Worm (Caenorhabditis elegans) whole organism, L4 larva: ENCODE data around the gene D2023.4.

ENCODE experiments used
- F37D6.2 ChIP-seq: sonication (generic microtip); optimal IDR thresholded peaks from 2 replicates; lab custom pipeline; 2016; ENCODE audit warnings: mild to moderate bottlenecking, missing genetic modification characterization, missing compliant biosample characterization
- Y105C5A.15 ChIP-seq: fragments of 200-800 bp; sonication (Bioruptor generic); IDR thresholded peaks from 2 replicates; pipeline ENCODE4 v1.3.6; 2022; ENCODE audit warnings: missing genetic modification characterization, missing compliant biosample characterization
- ZK337.2 ChIP-seq: fragments of 200-800 bp; sonication (Bioruptor generic); IDR thresholded peaks from 2 replicates; pipeline ENCODE4 v1.3.6; 2022; ENCODE audit warnings: missing genetic modification reagents, missing genetic modification characterization, missing compliant biosample characterization
- ceh-28 ChIP-seq: fragments of 150-350 bp; optimal IDR thresholded peaks from 2 replicates; lab custom pipeline; 2014; ENCODE audit warnings: missing biosample characterization, missing genetic modification reagents, missing genetic modification characterization
- daf-16 ChIP-seq, 3 experiments: sonication (generic microtip); optimal IDR thresholded peaks; 2 replicates each; lab custom pipeline; 2016 to 2017; ENCODE audit warnings: missing genetic modification characterization in 3 of 3, missing genetic modification reagents in 3 of 3, mild to moderate bottlenecking in 2 of 3, missing compliant biosample characterization in 2 of 3, missing biosample characterization in 1 of 3, moderate library complexity in 1 of 3
- daf-19 ChIP-seq: fragments of 200-800 bp; sonication (Bioruptor generic); conservative IDR thresholded peaks from 2 replicates; pipeline ENCODE4 v1.3.6; 2022; ENCODE audit warnings: missing genetic modification characterization, missing compliant biosample characterization
- dmd-6 ChIP-seq: fragments of 200-800 bp; sonication (Bioruptor generic); IDR thresholded peaks from 2 replicates; pipeline ENCODE4 v1.3.6; 2022; ENCODE audit warnings: missing genetic modification reagents, missing genetic modification characterization, missing compliant biosample characterization
- dve-1 ChIP-seq: sonication (generic microtip); optimal IDR thresholded peaks from 2 replicates; lab custom pipeline; 2017; ENCODE audit warnings: antibody characterized with exemption, mild to moderate bottlenecking, missing genetic modification characterization, missing compliant biosample characterization; ENCODE audit not compliant: insufficient read depth
- hlh-11 ChIP-seq: fragments of 200-800 bp; sonication (Bioruptor generic); optimal IDR thresholded peaks from 2 replicates; lab custom pipeline; 2018; ENCODE audit warnings: mild to moderate bottlenecking, missing genetic modification characterization, missing compliant biosample characterization
- hlh-30 ChIP-seq: sonication (generic microtip); optimal IDR thresholded peaks from 2 replicates; lab custom pipeline; 2017; ENCODE audit warnings: antibody characterized with exemption, mild to moderate bottlenecking, missing genetic modification characterization, missing compliant biosample characterization; ENCODE audit not compliant: insufficient read depth
- lin-1 ChIP-seq: fragments of 200-800 bp; sonication (Bioruptor generic); IDR thresholded peaks from 2 replicates; pipeline ENCODE4 v1.3.6; 2022; ENCODE audit warnings: missing genetic modification reagents, missing genetic modification characterization, missing compliant biosample characterization
- lin-13 ChIP-seq: fragments of 150-350 bp; optimal IDR thresholded peaks from 2 replicates; lab custom pipeline; 2014; ENCODE audit warnings: missing biosample characterization, missing genetic modification reagents, missing genetic modification characterization
- lsy-2 ChIP-seq, 2 experiments: fragments of 150-350 bp in 1 of 2; sonication (generic microtip) in 1 of 2; optimal IDR thresholded peaks; 2 replicates each; lab custom pipeline; 2014 to 2017; ENCODE audit warnings: missing biosample characterization in 2 of 2, missing genetic modification characterization in 2 of 2
- mdl-1 ChIP-seq, 2 experiments: fragments of 150-350 bp in 1 of 2; sonication (generic microtip) in 1 of 2; optimal IDR thresholded peaks; 2 replicates each; lab custom pipeline; 2014 to 2017; ENCODE audit warnings: missing biosample characterization in 2 of 2, missing genetic modification characterization in 2 of 2
- mep-1 ChIP-seq: fragments of 150-350 bp; sonication (generic microtip); optimal IDR thresholded peaks from 3 replicates; lab custom pipeline; 2014; ENCODE audit warnings: missing biosample characterization, missing genetic modification characterization
- mes-2 ChIP-seq: sonication (generic microtip); optimal IDR thresholded peaks from 2 replicates; lab custom pipeline; 2016; ENCODE audit warnings: missing genotype, mild to moderate bottlenecking, missing genetic modification characterization, missing compliant biosample characterization; ENCODE audit not compliant: poor library complexity, severe bottlenecking
- mxl-3 ChIP-seq: fragments of 200-800 bp; sonication (Bioruptor generic); optimal IDR thresholded peaks from 2 replicates; lab custom pipeline; 2018; ENCODE audit warnings: mild to moderate bottlenecking, missing genetic modification characterization, missing compliant biosample characterization
- nhr-11 ChIP-seq: fragments of 150-350 bp; optimal IDR thresholded peaks from 2 replicates; lab custom pipeline; 2014; ENCODE audit warnings: missing biosample characterization, missing genetic modification characterization
- nhr-111 ChIP-seq: fragments of 200-800 bp; sonication (Bioruptor generic); optimal IDR thresholded peaks from 2 replicates; lab custom pipeline; 2018; ENCODE audit warnings: mild to moderate bottlenecking, missing genetic modification characterization, missing compliant biosample characterization
- nhr-28 ChIP-seq: fragments of 150-350 bp; optimal IDR thresholded peaks from 2 replicates; lab custom pipeline; 2014; ENCODE audit warnings: missing biosample characterization, missing genetic modification characterization
- pha-4 ChIP-seq, 2 experiments: fragments of 150-350 bp in 1 of 2; fragments of 200-800 bp in 1 of 2; sonication (Bioruptor generic) in 1 of 2; IDR thresholded peaks in 1 of 2; optimal IDR thresholded peaks in 1 of 2; 2 replicates each; pipeline versions ENCODE4 v1.3.6 to Lab custom; 2014 to 2022; ENCODE audit warnings: missing genetic modification characterization in 2 of 2, missing genetic modification reagents in 2 of 2, missing biosample characterization in 1 of 2, missing compliant biosample characterization in 1 of 2
- pqm-1 ChIP-seq: sonication (generic microtip); optimal IDR thresholded peaks from 2 replicates; lab custom pipeline; 2017; ENCODE audit warnings: missing biosample characterization, missing genetic modification characterization
- sdz-12 ChIP-seq: fragments of 200-800 bp; sonication (Bioruptor generic); optimal IDR thresholded peaks from 2 replicates; lab custom pipeline; 2018; ENCODE audit warnings: mild to moderate bottlenecking, missing genetic modification characterization, missing compliant biosample characterization
- snpc-1.2 ChIP-seq: fragments of 200-800 bp; sonication (Bioruptor generic); IDR thresholded peaks from 2 replicates; pipeline ENCODE4 v1.3.6; 2022; ENCODE audit warnings: missing genetic modification reagents, missing genetic modification characterization, missing compliant biosample characterization
- tra-1 ChIP-seq: fragments of 200-800 bp; sonication (Bioruptor generic); IDR thresholded peaks from 2 replicates; pipeline ENCODE4 v1.3.6; 2022; ENCODE audit warnings: missing genetic modification reagents, missing genetic modification characterization, missing compliant biosample characterization
- unc-39 ChIP-seq: sonication (generic microtip); optimal IDR thresholded peaks from 2 replicates; lab custom pipeline; 2017; ENCODE audit warnings: missing biosample characterization, missing genetic modification characterization
- vab-7 ChIP-seq: fragments of 200-800 bp; sonication (Bioruptor generic); IDR thresholded peaks from 2 replicates; pipeline ENCODE4 v1.3.6; 2022; ENCODE audit warnings: missing genetic modification reagents, missing genetic modification characterization, missing compliant biosample characterization
- zfp-3 ChIP-seq: fragments of 200-800 bp; sonication (Bioruptor generic); conservative IDR thresholded peaks from 2 replicates; pipeline ENCODE4 v1.3.6; 2022; ENCODE audit warnings: missing genetic modification reagents, missing genetic modification characterization, missing compliant biosample characterization

D2023.4 gene

ce11 chrV:11779810-11780209, 45.8 kb downstream of the D2023.4 start (continued):
- no peak for TF ChIP-seq nhr-111 (GFP tag; lab: Kevin White, UChicago)

ce11 chrV:11779310-11779709, 46.3 kb downstream of the D2023.4 start:
- TF ChIP-seq hlh-30 (peak; percentile 6), zfp-3 (no peak), sdz-12 (no peak), unc-39 (no peak)

- no peak for TF ChIP-seq lin-1 (GFP tag; lab: Robert Waterston, UW)
- peak; percentile 66 for TF ChIP-seq hlh-11 (tag; lab: Kevin White, UChicago)
- TF ChIP-seq tra-1 (GFP tag; lab: Robert Waterston, UW) = 0 out of 2 replicates have a peak, but pooled peaks have one; percentile 31
- TF ChIP-seq dmd-6 = peak; percentile 58
- TF ChIP-seq mep-1 = peak; percentile 44
- no peak for TF ChIP-seq snpc-1.2 (GFP tag; lab: Robert Waterston, UW)
- peak; percentile 75 for TF ChIP-seq dve-1 (tag; lab: Kevin White, UChicago)
- TF ChIP-seq mdl-1 (tag; optimal IDR thresholded peaks at IDR 0.05; lab: Kevin White, UChicago) = peak in 1 of 2 experiments; percentile 14
- peak; percentile 61 for TF ChIP-seq mxl-3
- peak; percentile 71 for TF ChIP-seq nhr-28 (tag; lab: Kevin White, UChicago)
- TF ChIP-seq lsy-2 (tag; optimal IDR thresholded peaks at IDR 0.05; lab: Kevin White, UChicago) = peak in 1 of 2 experiments; percentile 30
- no peak for TF ChIP-seq Y105C5A.15 (GFP tag; lab: Robert Waterston, UW)
- TF ChIP-seq mes-2 = peak; percentile 33
- peak; percentile 72 for TF ChIP-seq pqm-1 (tag; lab: Kevin White, UChicago)
- no peak for TF ChIP-seq lin-13 (GFP tag; lab: Kevin White, UChicago)
- TF ChIP-seq nhr-11 (tag; lab: Kevin White, UChicago) = peak; percentile 14
- TF ChIP-seq daf-16 (GFP tag; optimal IDR thresholded peaks at IDR 0.05; lab: Kevin White, UChicago) = peak in 1 of 2 experiments; percentile 71
- peak; percentile 77 for TF ChIP-seq daf-16 (tag; optimal IDR thresholded peaks at IDR 0.05; lab: Kevin White, UChicago)
- peak; percentile 32 for TF ChIP-seq hlh-30
- TF ChIP-seq, all 104 proteins: peak for 14
These were observed 47.7 kb downstream of the D2023.4 start for ce11 chrV:11777846-11778245.

- TF ChIP-seq unc-39 (no peak), ceh-28 (tag; lab: Kevin White, UChicago) (no peak), vab-7 (no peak), lin-1 (GFP tag; lab: Robert Waterston, UW) (no peak), pha-4 (GFP tag; IDR thresholded peaks at IDR 0.05; lab: Robert Waterston, UW) (no peak), pha-4 (tag; optimal IDR thresholded peaks at IDR 0.05; lab: Kevin White, UChicago) (no peak), lin-13 (GFP tag; lab: Kevin White, UChicago) (no peak), ZK337.2 (GFP tag; lab: Robert Waterston, UW) (no peak), F37D6.2 (tag; lab: Kevin White, UChicago) (no peak), daf-19 (GFP tag; lab: Robert Waterston, UW) (no peak)
- TF ChIP-seq, all 104 proteins: peak for 0
These were observed 49.0 kb downstream of the D2023.4 start, which contains the start of gene F55A11.6 for ce11 chrV:11776538-11776937. Gene F55A11.6 (plus strand): TSS chrV:11776838.
